Worm (Caenorhabditis elegans): ENCODE data around the gene Y39G8C.2.

Y39G8C.2 gene

DNA sequence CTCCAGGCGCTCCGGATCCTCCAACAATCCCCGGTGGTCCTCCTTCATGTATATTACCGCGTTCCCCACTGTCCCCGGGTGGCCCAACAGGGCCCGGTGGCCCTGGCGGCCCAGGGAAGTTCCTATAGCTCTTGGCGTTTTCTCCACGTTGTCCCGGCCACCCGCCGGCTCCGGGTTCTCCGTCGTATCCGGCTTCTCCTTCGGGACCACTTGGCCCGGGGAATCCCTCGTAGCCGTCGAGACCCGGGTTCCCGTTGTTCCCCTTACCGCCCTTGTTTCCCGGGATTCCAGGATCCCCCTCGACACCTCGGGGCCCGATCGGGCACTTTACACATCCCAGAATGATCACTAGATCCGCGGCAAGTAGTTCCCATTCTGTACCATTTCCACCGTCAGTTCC, 6.2 kb downstream of the Y39G8C.2 start:
- TF ChIP-seq snpc-4 (tag; optimal IDR thresholded peaks at IDR 0.05): no peak
- no peak for TF ChIP-seq nhr-12 (tag; optimal IDR thresholded peaks at IDR 0.05)
- no peak for TF ChIP-seq flh-1 (GFP tag; optimal IDR thresholded peaks at IDR 0.05)
- TF ChIP-seq tbx-8 (GFP tag; optimal IDR thresholded peaks at IDR 0.05): no peak
- no peak for TF ChIP-seq mab-5 (tag; optimal IDR thresholded peaks at IDR 0.05)
- no peak for TF ChIP-seq elt-1 (tag; optimal IDR thresholded peaks at IDR 0.05; ENCODE audit: borderline replicate concordance, insufficient read depth)
- no peak for TF ChIP-seq drap-1 (GFP tag; optimal IDR thresholded peaks at IDR 0.05)
- TF ChIP-seq unc-62 (GFP tag; optimal IDR thresholded peaks at IDR 0.05): no peak
- TF ChIP-seq M03D4.4 (tag; optimal IDR thresholded peaks at IDR 0.05): no peak
- TF ChIP-seq mls-2 (tag; optimal IDR thresholded peaks at IDR 0.05): no peak
- TF ChIP-seq unc-39 (tag; optimal IDR thresholded peaks at IDR 0.05): no peak
- no peak for TF ChIP-seq ham-2 (GFP tag; optimal IDR thresholded peaks at IDR 0.05)
- no peak for TF ChIP-seq zip-8 (tag; optimal IDR thresholded peaks at IDR 0.05)

DNA sequence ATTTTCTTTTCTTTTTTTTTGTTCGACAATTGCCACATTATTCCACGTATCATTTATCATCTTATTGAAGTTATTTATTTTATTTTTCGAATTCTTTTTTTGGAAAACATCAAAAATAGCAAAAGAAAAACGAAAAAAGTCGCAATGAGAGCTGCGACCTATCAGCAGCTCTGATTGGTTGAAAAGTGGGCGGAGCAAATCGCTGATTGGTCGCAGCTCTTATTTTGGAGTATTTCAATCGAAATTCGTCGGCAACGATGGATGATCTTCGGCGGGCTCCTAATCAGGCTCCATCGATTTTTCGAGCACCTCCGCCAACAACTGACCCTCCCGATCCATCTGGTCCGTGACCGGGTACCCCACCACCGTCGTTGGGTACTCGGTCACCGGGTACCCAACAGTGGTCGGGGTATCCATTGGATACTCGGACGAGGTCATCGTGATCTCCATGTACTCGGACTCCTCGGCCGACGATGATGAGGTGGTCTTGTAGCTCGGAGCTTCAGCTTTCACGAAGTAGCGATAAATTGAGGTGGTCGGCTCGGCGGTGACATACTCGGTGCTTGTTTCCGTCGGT, 7.5 kb downstream of the Y39G8C.2 start:
- no peak for TF ChIP-seq M03D4.4 (tag; optimal IDR thresholded peaks at IDR 0.05)
- no peak for TF ChIP-seq hlh-1 (tag; optimal IDR thresholded peaks at IDR 0.05)

DNA sequence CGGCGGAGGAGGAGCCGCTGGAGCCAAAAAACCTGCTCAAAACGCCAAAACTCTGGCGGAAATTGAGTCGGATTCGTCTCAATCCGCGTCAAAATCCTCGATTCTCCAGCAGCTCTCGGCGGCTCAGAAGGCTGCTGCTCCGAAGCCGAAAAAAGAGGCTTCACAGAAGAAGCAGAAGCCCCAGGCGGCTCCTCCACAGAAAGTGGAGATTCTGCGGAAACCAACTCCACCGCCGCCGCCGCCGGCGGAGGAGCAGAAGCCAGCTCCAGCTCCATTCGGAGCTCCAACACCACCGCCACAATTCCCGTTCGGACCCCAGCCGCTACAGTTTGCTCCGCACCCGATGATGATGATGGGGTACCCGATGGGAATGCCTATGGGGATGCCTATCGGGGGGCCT, 10.5 kb downstream of the Y39G8C.2 start:
- no peak for TF ChIP-seq bed-3 (GFP tag; optimal IDR thresholded peaks at IDR 0.05)
- TF ChIP-seq ces-1 (GFP tag; optimal IDR thresholded peaks at IDR 0.05): no peak
- no peak for TF ChIP-seq nhr-12 (tag; optimal IDR thresholded peaks at IDR 0.05)
- TF ChIP-seq lin-13 (tag; optimal IDR thresholded peaks at IDR 0.05): no peak
- no peak for TF ChIP-seq mls-2 (tag; optimal IDR thresholded peaks at IDR 0.05)
- no peak for TF ChIP-seq nhr-2 (tag; optimal IDR thresholded peaks at IDR 0.05)
- no peak for TF ChIP-seq drap-1 (GFP tag; optimal IDR thresholded peaks at IDR 0.05)
- no peak for TF ChIP-seq nhr-28 (tag; optimal IDR thresholded peaks at IDR 0.05)
- no peak for TF ChIP-seq sem-2 (GFP tag; optimal IDR thresholded peaks at IDR 0.05)

DNA sequence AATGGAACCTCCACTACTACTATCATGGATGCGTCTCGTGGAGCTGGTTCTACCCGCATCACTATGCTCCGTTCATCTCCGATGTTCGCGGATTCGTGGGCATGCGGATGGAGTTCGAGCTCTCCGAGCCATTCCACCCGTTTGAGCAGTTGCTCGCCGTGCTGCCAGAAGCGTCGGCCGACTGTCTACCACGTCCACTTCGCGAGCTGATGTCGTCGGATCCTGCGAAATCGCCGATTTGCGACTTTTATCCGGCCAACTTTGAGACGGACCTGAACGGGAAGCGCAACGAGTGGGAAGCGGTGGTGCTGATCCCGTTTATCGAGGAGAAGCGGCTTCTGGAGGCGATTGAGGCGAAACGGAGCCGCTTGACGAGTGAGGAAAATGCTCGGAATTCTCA, 19.6 kb downstream of the Y39G8C.2 start:
- TF ChIP-seq unc-120 (tag; optimal IDR thresholded peaks at IDR 0.05; ENCODE audit: poor library complexity, severe bottlenecking): no peak
- TF ChIP-seq elt-3 (tag; optimal IDR thresholded peaks at IDR 0.05): no peak
- no peak for TF ChIP-seq bed-3 (GFP tag; optimal IDR thresholded peaks at IDR 0.05)
- no peak for TF ChIP-seq tbx-8 (GFP tag; optimal IDR thresholded peaks at IDR 0.05)
- no peak for TF ChIP-seq ces-1 (GFP tag; optimal IDR thresholded peaks at IDR 0.05)
- TF ChIP-seq hlh-1 (tag; optimal IDR thresholded peaks at IDR 0.05): no peak
- TF ChIP-seq mab-5 (tag; optimal IDR thresholded peaks at IDR 0.05): no peak
- TF ChIP-seq blmp-1 (tag; optimal IDR thresholded peaks at IDR 0.05): no peak
- no peak for TF ChIP-seq M03D4.4 (tag; optimal IDR thresholded peaks at IDR 0.05)
- TF ChIP-seq mls-2 (tag; optimal IDR thresholded peaks at IDR 0.05): no peak
- no peak for TF ChIP-seq nhr-12 (tag; optimal IDR thresholded peaks at IDR 0.05)

DNA sequence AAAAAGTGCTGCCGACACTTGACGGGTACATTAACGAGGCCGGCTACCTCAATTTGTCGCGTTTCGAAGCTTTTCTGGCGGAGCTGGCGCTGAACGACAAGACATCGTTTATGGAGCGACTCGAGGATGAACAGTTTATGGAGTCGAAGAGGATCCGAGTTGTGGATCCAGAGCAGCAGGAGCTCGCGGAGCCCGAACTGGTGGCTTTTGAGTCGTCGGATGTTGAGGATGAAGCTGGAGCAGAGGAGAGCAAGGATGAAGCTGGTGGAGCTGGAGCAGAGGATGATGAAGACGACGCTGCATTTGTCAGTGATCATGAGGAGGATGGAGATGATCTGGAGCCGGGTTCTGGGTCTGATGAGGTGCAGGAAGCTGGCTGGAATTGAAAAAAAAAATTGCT, 22.6 kb downstream of the Y39G8C.2 start:
- no peak for TF ChIP-seq sptf-1 (tag; optimal IDR thresholded peaks at IDR 0.05)
- no peak for TF ChIP-seq ces-1 (GFP tag; optimal IDR thresholded peaks at IDR 0.05)
- TF ChIP-seq unc-62 (GFP tag; optimal IDR thresholded peaks at IDR 0.05): no peak
- TF ChIP-seq nhr-237 (tag; optimal IDR thresholded peaks at IDR 0.05): no peak
- no peak for TF ChIP-seq bed-3 (GFP tag; optimal IDR thresholded peaks at IDR 0.05)
- TF ChIP-seq tbx-8 (GFP tag; optimal IDR thresholded peaks at IDR 0.05): no peak
- TF ChIP-seq unc-120 (tag; optimal IDR thresholded peaks at IDR 0.05; ENCODE audit: poor library complexity, severe bottlenecking): no peak
- TF ChIP-seq ztf-11 (tag; optimal IDR thresholded peaks at IDR 0.05): no peak
- TF ChIP-seq drap-1 (GFP tag; optimal IDR thresholded peaks at IDR 0.05): no peak

DNA sequence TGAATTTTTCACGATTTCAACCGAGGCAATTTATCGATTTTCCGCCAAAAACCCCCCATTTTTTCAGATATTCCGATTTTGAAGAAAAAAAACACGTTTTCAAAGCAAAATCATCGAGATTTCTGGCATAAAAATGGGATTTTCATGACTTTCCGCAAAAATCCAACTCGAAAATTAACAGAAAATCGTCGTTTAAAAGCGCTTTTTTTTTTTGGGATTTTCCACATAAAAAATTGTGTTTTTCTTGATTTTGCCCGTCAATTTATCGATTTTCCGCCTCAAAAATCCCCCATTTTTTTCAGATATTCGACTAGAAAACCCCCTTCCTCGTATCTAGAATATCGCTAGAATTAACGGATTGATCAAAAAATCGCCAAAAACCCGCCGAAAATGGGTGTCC, 28.8 kb downstream of the Y39G8C.2 start, which contains the start of gene xrn-1:
xrn-1 (plus strand) TSS at position 301 of the 400 bp plus-strand sequence.
- TF ChIP-seq snpc-4 (tag; optimal IDR thresholded peaks at IDR 0.05) (no peak), nhr-76 (tag; optimal IDR thresholded peaks at IDR 0.05) (no peak), blmp-1 (tag; optimal IDR thresholded peaks at IDR 0.05) (no peak), unc-62 (GFP tag; optimal IDR thresholded peaks at IDR 0.05) (no peak), ceh-39 (tag; optimal IDR thresholded peaks at IDR 0.05) (no peak), elt-3 (tag; optimal IDR thresholded peaks at IDR 0.05) (no peak), drap-1 (GFP tag; optimal IDR thresholded peaks at IDR 0.05) (no peak), mab-5 (tag; optimal IDR thresholded peaks at IDR 0.05) (no peak), ceh-43 (GFP tag; optimal IDR thresholded peaks at IDR 0.05) (no peak), zip-8 (tag; optimal IDR thresholded peaks at IDR 0.05) (no peak), nhr-28 (tag; optimal IDR thresholded peaks at IDR 0.05) (no peak), hlh-1 (tag; optimal IDR thresholded peaks at IDR 0.05) (no peak), nhr-12 (tag; optimal IDR thresholded peaks at IDR 0.05) (no peak), elt-1 (tag; optimal IDR thresholded peaks at IDR 0.05; ENCODE audit: borderline replicate concordance, insufficient read depth) (no peak), sptf-1 (tag; optimal IDR thresholded peaks at IDR 0.05) (no peak), lsy-2 (tag; optimal IDR thresholded peaks at IDR 0.05) (no peak), ham-2 (GFP tag; optimal IDR thresholded peaks at IDR 0.05) (no peak), sem-2 (GFP tag; optimal IDR thresholded peaks at IDR 0.05) (no peak), mep-1 (tag; optimal IDR thresholded peaks at IDR 0.05) (no peak), nhr-2 (tag; optimal IDR thresholded peaks at IDR 0.05) (no peak)
